Fruit fly (Drosophila melanogaster) Kc167 (cell line): ENCODE results near the gene CG15561.

Experiments
- h ChIP-seq: fragments of >200 bp; optimal IDR thresholded peaks from 3 replicates; lab custom pipeline; 2018; ENCODE audit warnings: missing external identifiers
- insv ChIP-seq: fragments of >200 bp; optimal IDR thresholded peaks from 3 replicates; lab custom pipeline; 2018; ENCODE audit warnings: missing external identifiers
- psq ChIP-seq: fragments of >200 bp; optimal IDR thresholded peaks from 2 replicates; lab custom pipeline; 2017; ENCODE audit warnings: missing external identifiers

- TF ChIP-seq insv (lab: Kevin White, UChicago) (no peak), h (lab: Kevin White, UChicago) (no peak), psq (lab: Kevin White, UChicago) (no peak)
Measured at dm6 chr3R:31254808-31255207, 39.1 kb upstream of the CG15561 start, which contains the start of the genes CG1750 and spn-F.
